Fruit fly (Drosophila melanogaster) whole organism, embryonic: Measurements from ENCODE around the gene galene.
A peak's percentile ranks its signal among the peaks of the same experiment; 100 is the strongest.

Source experiments
- Atf6 ChIP-seq: fragments of 200-800 bp; sonication (Bioruptor generic); IDR thresholded peaks from 2 replicates; pipeline ENCODE4 v1.3.6; 2022; ENCODE audit warnings: missing biosample characterization, missing genetic modification characterization
- Bdp1 ChIP-seq: fragments of 200-800 bp; sonication (Bioruptor generic); optimal IDR thresholded peaks from 3 replicates; lab custom pipeline; 2016; ENCODE audit warnings: missing biosample characterization, missing genetic modification characterization
- CG10274 ChIP-seq: fragments of 200-800 bp; sonication (Bioruptor generic); optimal IDR thresholded peaks from 3 replicates; lab custom pipeline; 2017; ENCODE audit warnings: missing biosample characterization, mild to moderate bottlenecking, missing genetic modification characterization
- CG10543 ChIP-seq: fragments of 200-800 bp; sonication (Bioruptor generic); optimal IDR thresholded peaks from 3 replicates; lab custom pipeline; 2017; ENCODE audit warnings: missing biosample characterization, mild to moderate bottlenecking, missing genetic modification characterization, moderate library complexity
- CG10959 ChIP-seq: fragments of 200-800 bp; sonication (Bioruptor generic); IDR thresholded peaks from 2 replicates; pipeline ENCODE4 v1.3.6; 2022; ENCODE audit warnings: missing biosample characterization, missing genetic modification characterization
- CG11560 ChIP-seq: fragments of 200-800 bp; sonication (Bioruptor generic); IDR thresholded peaks from 3 replicates; pipeline ENCODE4 v1.3.6; 2022; ENCODE audit warnings: missing biosample characterization, missing genetic modification characterization
- CG16779 ChIP-seq: fragments of 200-800 bp; sonication (Bioruptor generic); IDR thresholded peaks from 2 replicates; pipeline ENCODE4 v1.3.6; 2022; ENCODE audit warnings: missing biosample characterization, missing genetic modification characterization
- CG2120 ChIP-seq: fragments of 200-800 bp; sonication (Bioruptor generic); optimal IDR thresholded peaks from 3 replicates; lab custom pipeline; 2016; ENCODE audit warnings: missing biosample characterization, missing genetic modification characterization
- CG2875 ChIP-seq: fragments of 200-800 bp; sonication (Bioruptor generic); optimal IDR thresholded peaks from 2 replicates; lab custom pipeline; 2017; ENCODE audit warnings: missing biosample characterization, mild to moderate bottlenecking, missing genetic modification characterization, missing genetic modification reagents
- CG31224 ChIP-seq: fragments of 200-800 bp; sonication (Bioruptor generic); IDR thresholded peaks from 2 replicates; pipeline ENCODE4 v1.3.6; 2022; ENCODE audit warnings: missing biosample characterization, missing genetic modification characterization
- CG3163 ChIP-seq: fragments of 200-800 bp; sonication (Bioruptor generic); optimal IDR thresholded peaks from 3 replicates; lab custom pipeline; 2016; ENCODE audit warnings: missing biosample characterization, missing genetic modification characterization
- CG3838 ChIP-seq: fragments of 200-800 bp; sonication (Bioruptor generic); optimal IDR thresholded peaks from 3 replicates; lab custom pipeline; 2016; ENCODE audit warnings: missing biosample characterization, missing genetic modification characterization
- CG3847 ChIP-seq: fragments of 200-800 bp; sonication (Bioruptor generic); IDR thresholded peaks from 2 replicates; pipeline ENCODE4 v1.3.6; 2022; ENCODE audit warnings: missing biosample characterization, missing genetic modification characterization
- CG5180 ChIP-seq: fragments of 200-800 bp; sonication (Bioruptor generic); optimal IDR thresholded peaks from 3 replicates; lab custom pipeline; 2017; ENCODE audit warnings: missing biosample characterization, missing genetic modification characterization, mild to moderate bottlenecking, moderate library complexity, missing genetic modification reagents
- CG6689 ChIP-seq: fragments of 200-800 bp; sonication (Bioruptor generic); IDR thresholded peaks from 2 replicates; pipeline ENCODE4 v1.3.6; 2022; ENCODE audit warnings: missing biosample characterization, missing genetic modification characterization
- CG7928 ChIP-seq: fragments of 200-800 bp; sonication (Bioruptor generic); optimal IDR thresholded peaks from 2 replicates; lab custom pipeline; 2017; ENCODE audit warnings: missing biosample characterization, mild to moderate bottlenecking, missing genetic modification characterization
- CG8290 ChIP-seq, 3 experiments: fragments of 200-800 bp; sonication (Bioruptor generic); optimal IDR thresholded peaks; 2 replicates each; lab custom pipeline; 2016 to 2019; ENCODE audit warnings: missing biosample characterization in 3 of 3, missing genetic modification characterization in 3 of 3, mild to moderate bottlenecking in 2 of 3, moderate library complexity in 1 of 3
- CG9215 ChIP-seq: fragments of 200-800 bp; sonication (Bioruptor generic); IDR thresholded peaks from 2 replicates; pipeline ENCODE4 v1.3.6; 2022; ENCODE audit warnings: missing biosample characterization, missing genetic modification characterization
- Camta ChIP-seq: fragments of 200-800 bp; sonication (Bioruptor generic); optimal IDR thresholded peaks from 2 replicates; lab custom pipeline; 2016; ENCODE audit warnings: missing biosample characterization, missing genetic modification characterization
- Doc2 ChIP-seq: fragments of 200-800 bp; sonication (Bioruptor generic); IDR thresholded peaks from 2 replicates; pipeline ENCODE4 v1.3.6; 2022; ENCODE audit warnings: missing biosample characterization, missing genetic modification characterization
- Drgx ChIP-seq: fragments of 200-800 bp; sonication (Bioruptor generic); IDR thresholded peaks from 2 replicates; pipeline ENCODE4 v1.3.6; 2022; ENCODE audit warnings: missing biosample characterization, missing genetic modification characterization
- Med ChIP-seq: fragments of 200-800 bp; sonication (Bioruptor generic); peaks from one replicate; lab custom pipeline; 2016; ENCODE audit warnings: missing biosample characterization, missing genetic modification characterization, mild to moderate bottlenecking, inconsistent platforms, moderate library complexity
- Ravus ChIP-seq: fragments of 200-800 bp; sonication (Bioruptor generic); IDR thresholded peaks from 2 replicates; pipeline ENCODE4 v1.3.6; 2022; ENCODE audit warnings: missing biosample characterization, missing genetic modification characterization
- TFAM ChIP-seq: fragments of 200-800 bp; sonication (Bioruptor generic); optimal IDR thresholded peaks from 2 replicates; lab custom pipeline; 2017; ENCODE audit warnings: missing biosample characterization, missing genetic modification characterization, inconsistent platforms
- bigmax ChIP-seq: fragments of 200-800 bp; sonication (Bioruptor generic); optimal IDR thresholded peaks from 2 replicates; lab custom pipeline; 2018; ENCODE audit warnings: missing biosample characterization, mild to moderate bottlenecking, missing genetic modification characterization
- bsh ChIP-seq, 2 experiments: fragments of 200-800 bp; sonication (Bioruptor generic); optimal IDR thresholded peaks; 2 replicates each; lab custom pipeline; 2017 to 2018; ENCODE audit warnings: mild to moderate bottlenecking in 2 of 2, missing biosample characterization in 2 of 2, missing genetic modification characterization in 2 of 2, moderate library complexity in 1 of 2
- da ChIP-seq: fragments of 200-800 bp; sonication (Bioruptor generic); optimal IDR thresholded peaks from 2 replicates; lab custom pipeline; 2016; ENCODE audit warnings: missing biosample characterization, missing genetic modification characterization
- disco-r ChIP-seq: fragments of 200-800 bp; sonication (Bioruptor generic); optimal IDR thresholded peaks from 2 replicates; lab custom pipeline; 2016; ENCODE audit warnings: missing biosample characterization, missing genetic modification characterization
- dysf ChIP-seq: fragments of 200-800 bp; sonication (Bioruptor generic); IDR thresholded peaks from 3 replicates; pipeline ENCODE4 v1.3.6; 2022; ENCODE audit warnings: missing biosample characterization, missing genetic modification characterization
- ems ChIP-seq: fragments of 200-800 bp; sonication (Bioruptor generic); optimal IDR thresholded peaks from 3 replicates; lab custom pipeline; 2016; ENCODE audit warnings: missing biosample characterization, missing genetic modification characterization
- ewg ChIP-seq: fragments of 200-800 bp; sonication (Bioruptor generic); optimal IDR thresholded peaks from 3 replicates; lab custom pipeline; 2017; ENCODE audit warnings: mild to moderate bottlenecking, missing biosample characterization, missing genetic modification reagents, missing genetic modification characterization
- gcm ChIP-seq: fragments of 200-800 bp; sonication (Bioruptor generic); optimal IDR thresholded peaks from 2 replicates; lab custom pipeline; 2019; ENCODE audit warnings: missing biosample characterization, mild to moderate bottlenecking, missing genetic modification characterization, moderate library complexity
- grn ChIP-seq: fragments of 200-800 bp; sonication (Bioruptor generic); optimal IDR thresholded peaks from 3 replicates; lab custom pipeline; 2017; ENCODE audit warnings: missing biosample characterization, missing genetic modification characterization
- gsb ChIP-seq: fragments of 200-800 bp; sonication (Bioruptor generic); IDR thresholded peaks from 2 replicates; pipeline ENCODE4 v1.3.6; 2022; ENCODE audit warnings: missing biosample characterization, missing genetic modification characterization
- jigr1 ChIP-seq: fragments of 200-800 bp; sonication (Bioruptor generic); IDR thresholded peaks from 3 replicates; pipeline ENCODE4 v1.3.6; 2022; ENCODE audit warnings: missing biosample characterization, missing genetic modification characterization
- lbe ChIP-seq: fragments of 200-800 bp; sonication (Bioruptor generic); optimal IDR thresholded peaks from 2 replicates; lab custom pipeline; 2016; ENCODE audit warnings: missing biosample characterization, mild to moderate bottlenecking, missing genetic modification characterization
- lmd ChIP-seq: fragments of 200-800 bp; sonication (Bioruptor generic); IDR thresholded peaks from 2 replicates; pipeline ENCODE4 v1.3.6; 2022; ENCODE audit warnings: missing biosample characterization, missing genetic modification characterization
- ro ChIP-seq: fragments of 200-800 bp; sonication (Bioruptor generic); IDR thresholded peaks from 2 replicates; pipeline ENCODE4 v1.3.6; 2022; ENCODE audit warnings: missing biosample characterization, missing genetic modification characterization
- row ChIP-seq: fragments of 200-800 bp; sonication (Bioruptor generic); IDR thresholded peaks from 3 replicates; pipeline ENCODE4 v1.3.6; 2022; ENCODE audit warnings: missing biosample characterization, missing genetic modification characterization
- sd ChIP-seq: fragments of 200-800 bp; sonication (Bioruptor generic); optimal IDR thresholded peaks from 3 replicates; lab custom pipeline; 2018; ENCODE audit warnings: missing biosample characterization, mild to moderate bottlenecking, missing genetic modification characterization, moderate library complexity
- slbo ChIP-seq: fragments of 200-800 bp; sonication (Bioruptor generic); IDR thresholded peaks from 2 replicates; pipeline ENCODE4 v1.3.6; 2022; ENCODE audit warnings: missing biosample characterization, missing genetic modification characterization
- sna ChIP-seq: fragments of 200-800 bp; sonication (Bioruptor generic); IDR thresholded peaks from 2 replicates; pipeline ENCODE4 v1.3.6; 2022; ENCODE audit warnings: missing biosample characterization, missing genetic modification characterization; ENCODE audit not compliant: partially characterized antibody
- ssp ChIP-seq: fragments of 200-800 bp; sonication (Bioruptor generic); IDR thresholded peaks from 2 replicates; pipeline ENCODE4 v1.3.6; 2022; ENCODE audit warnings: missing biosample characterization, missing genetic modification characterization
- tna ChIP-seq: fragments of 200-800 bp; sonication (Bioruptor generic); IDR thresholded peaks from 2 replicates; pipeline ENCODE4 v1.3.6; 2022; ENCODE audit warnings: missing biosample characterization, missing genetic modification characterization; ENCODE audit not compliant: partially characterized antibody

galene gene

dm6 chr3L:1275767-1276166 lies 40.2 kb downstream of the galene start, which contains the start of gene CG32333 (continued):
- TF ChIP-seq CG3163 (GFP tag; lab: Kevin White, UChicago) = peak; percentile 71
- no peak for TF ChIP-seq CG2875
- TF ChIP-seq CG11560 = no peak
- no peak for TF ChIP-seq gcm (GFP tag; lab: Kevin White, UChicago)
- TF ChIP-seq ewg (GFP tag; lab: Kevin White, UChicago) = peak; percentile 53
- TF ChIP-seq ems (GFP tag; lab: Kevin White, UChicago) = no peak
- TF ChIP-seq Camta (GFP tag; lab: Kevin White, UChicago) = no peak
- no peak for TF ChIP-seq CG3838
- TF ChIP-seq CG10959 = no peak
- TF ChIP-seq lbe = no peak
- TF ChIP-seq CG6689 = no peak
- TF ChIP-seq ro (GFP tag; lab: Robert Waterston, UW) = no peak
- 0 out of 2 replicates have a peak, but pooled peaks have one; percentile 16 for TF ChIP-seq CG16779 (GFP tag; lab: Robert Waterston, UW)
- no peak for TF ChIP-seq CG5180
- TF ChIP-seq CG10543 = no peak
- no peak for TF ChIP-seq CG31224 (GFP tag; lab: Robert Waterston, UW)
- no peak for TF ChIP-seq jigr1 (GFP tag; lab: Robert Waterston, UW)
- TF ChIP-seq tna (GFP tag; lab: Robert Waterston, UW) = no peak

dm6 chr3L:1277937-1278336 lies 42.4 kb downstream of the galene start:
- TF ChIP-seq bsh (GFP tag; optimal IDR thresholded peaks at IDR 0.05; lab: Kevin White, UChicago) (no peak), Doc2 (GFP tag; lab: Robert Waterston, UW) (no peak), Bdp1 (GFP tag; lab: Kevin White, UChicago) (no peak), Atf6 (GFP tag; lab: Robert Waterston, UW) (no peak), sd (tag; lab: Kevin White, UChicago) (no peak), bigmax (GFP tag; lab: Kevin White, UChicago) (no peak), disco-r (GFP tag; lab: Kevin White, UChicago) (no peak), grn (GFP tag; lab: Kevin White, UChicago) (no peak), da (no peak), CG7928 (GFP tag; lab: Kevin White, UChicago) (no peak), gsb (GFP tag; lab: Robert Waterston, UW) (no peak), sna (GFP tag; lab: Robert Waterston, UW) (no peak), slbo (GFP tag; lab: Robert Waterston, UW) (no peak), TFAM (GFP tag; lab: Kevin White, UChicago) (no peak), CG10274 (GFP tag; lab: Kevin White, UChicago) (no peak)

- TF ChIP-seq Ravus (no peak), Drgx (GFP tag; lab: Robert Waterston, UW) (peak; percentile 26; the same call in 1 of the 2 replicates), CG8290 (GFP tag; optimal IDR thresholded peaks at IDR 0.05; lab: Kevin White, UChicago) (no peak), CG8290 (tag; optimal IDR thresholded peaks at IDR 0.05; lab: Kevin White, UChicago) (peak in 1 of 2 experiments; percentile 12), CG2120 (GFP tag; lab: Kevin White, UChicago) (peak; percentile 17), ssp (GFP tag; lab: Robert Waterston, UW) (0 out of 2 replicates have a peak, but pooled peaks have one; percentile 11), CG3847 (GFP tag; lab: Robert Waterston, UW) (0 out of 2 replicates have a peak, but pooled peaks have one; percentile 16), Med (GFP tag; lab: Kevin White, UChicago) (peak; percentile 19), CG9215 (GFP tag; lab: Robert Waterston, UW) (no peak), lmd (GFP tag; lab: Robert Waterston, UW) (0 out of 2 replicates have a peak, but pooled peaks have one; percentile 9), dysf (peak; percentile 28; the same call in 1 of the 3 replicates), row (GFP tag; lab: Robert Waterston, UW) (peak; percentile 30; the same call in 1 of the 3 replicates)
- TF ChIP-seq, all 482 proteins: peak for 9
Measured at dm6 chr3L:1279685-1280084, 44.2 kb downstream of the galene start.
